Fruit fly (Drosophila melanogaster) whole organism, wandering third instar larva: ENCODE measurements around the gene f.
A peak's percentile ranks its signal among the peaks of the same experiment; 100 is the strongest.

Experiments used
- Abd-B ChIP-seq: fragments of >200 bp; optimal IDR thresholded peaks from 2 replicates; lab custom pipeline; 2017; ENCODE audit warnings: missing biosample characterization, missing genetic modification characterization
- CG32264 ChIP-seq: fragments of 200-800 bp; sonication (Bioruptor generic); optimal IDR thresholded peaks from 2 replicates; lab custom pipeline; 2016; ENCODE audit warnings: missing biosample characterization, missing genetic modification characterization
- CG9705 ChIP-seq: fragments of 200-800 bp; sonication (Bioruptor generic); optimal IDR thresholded peaks from 2 replicates; lab custom pipeline; 2018; ENCODE audit warnings: missing biosample characterization, mild to moderate bottlenecking, missing genetic modification characterization
- CrebA ChIP-seq: fragments of 200-800 bp; sonication (Bioruptor generic); optimal IDR thresholded peaks from 2 replicates; lab custom pipeline; 2016; ENCODE audit warnings: missing biosample characterization, mild to moderate bottlenecking, missing genetic modification characterization, borderline replicate concordance
- Dfd ChIP-seq: fragments of >200 bp; optimal IDR thresholded peaks from 2 replicates; lab custom pipeline; 2017; ENCODE audit warnings: missing biosample characterization, missing genetic modification characterization
- Dif ChIP-seq: fragments of 200-275, 200-300 bp; sonication (Bioruptor generic); optimal IDR thresholded peaks from 2 replicates; lab custom pipeline; 2018; ENCODE audit warnings: missing biosample characterization, missing genetic modification characterization; ENCODE audit not compliant: partially characterized antibody
- GATAd ChIP-seq: sonication (Bioruptor generic); optimal IDR thresholded peaks from 2 replicates; lab custom pipeline; 2016; ENCODE audit warnings: missing biosample characterization, missing genetic modification characterization
- HLH106 ChIP-seq: fragments of 200-800 bp; optimal IDR thresholded peaks from 3 replicates; lab custom pipeline; 2019; ENCODE audit warnings: missing biosample characterization, mild to moderate bottlenecking, missing genetic modification characterization, moderate library complexity
- Hnf4 ChIP-seq: fragments of 200-800 bp; sonication (Bioruptor generic); optimal IDR thresholded peaks from 2 replicates; lab custom pipeline; 2016; ENCODE audit warnings: missing biosample characterization, mild to moderate bottlenecking, missing genetic modification characterization
- Hr78 ChIP-seq: fragments of >200 bp; optimal IDR thresholded peaks from 2 replicates; lab custom pipeline; 2017; ENCODE audit warnings: missing biosample characterization, missing genetic modification characterization
- Hr83 ChIP-seq: fragments of 200-300 bp; sonication (Bioruptor generic); optimal IDR thresholded peaks from 2 replicates; lab custom pipeline; 2016; ENCODE audit warnings: missing biosample characterization, mild to moderate bottlenecking, missing genetic modification characterization, moderate library complexity; ENCODE audit not compliant: poor library complexity, severe bottlenecking
- Jra ChIP-seq: sonication (Bioruptor generic); optimal IDR thresholded peaks from 2 replicates; lab custom pipeline; 2016; ENCODE audit warnings: missing biosample characterization, missing genetic modification characterization
- Mio ChIP-seq: sonication (Bioruptor generic); optimal IDR thresholded peaks from 2 replicates; lab custom pipeline; 2016; ENCODE audit warnings: missing biosample characterization, missing genetic modification characterization
- Myc ChIP-seq: fragments of >200 bp; optimal IDR thresholded peaks from 2 replicates; lab custom pipeline; 2017
- N ChIP-seq: fragments of >200 bp; optimal IDR thresholded peaks from 2 replicates; lab custom pipeline; 2018; ENCODE audit warnings: missing biosample characterization, missing external identifiers, missing genetic modification characterization
- OdsH ChIP-seq: fragments of 200-800 bp; sonication (Bioruptor generic); optimal IDR thresholded peaks from 2 replicates; lab custom pipeline; 2016; ENCODE audit warnings: missing biosample characterization, mild to moderate bottlenecking, missing genetic modification characterization
- Rel ChIP-seq, 2 experiments: fragments of 200-800 bp; sonication (Bioruptor generic) in 1 of 2; optimal IDR thresholded peaks; 2 replicates in 1 of 2; 3 replicates in 1 of 2; lab custom pipeline; 2016 to 2019; ENCODE audit warnings: mild to moderate bottlenecking in 2 of 2, missing biosample characterization in 2 of 2, missing genetic modification characterization in 2 of 2, moderate library complexity in 1 of 2
- Sp1 ChIP-seq: fragments of 200-800 bp; sonication (Bioruptor generic); optimal IDR thresholded peaks from 3 replicates; lab custom pipeline; 2019; ENCODE audit warnings: missing biosample characterization, mild to moderate bottlenecking, missing genetic modification characterization, moderate library complexity
- Vsx2 ChIP-seq: fragments of 200-300, 225-300 bp; sonication (Bioruptor generic); optimal IDR thresholded peaks from 2 replicates; lab custom pipeline; 2018; ENCODE audit warnings: missing biosample characterization, missing genetic modification characterization; ENCODE audit not compliant: partially characterized antibody
- br ChIP-seq: fragments of 200-800 bp; sonication (Bioruptor generic); optimal IDR thresholded peaks from 2 replicates; lab custom pipeline; 2016; ENCODE audit warnings: missing biosample characterization, missing genetic modification characterization
- brk ChIP-seq: fragments of 200-800 bp; sonication (Bioruptor generic); optimal IDR thresholded peaks from 2 replicates; lab custom pipeline; 2016; ENCODE audit warnings: missing biosample characterization, mild to moderate bottlenecking, missing genetic modification characterization
- dl ChIP-seq, 2 experiments: fragments of 175-275, 200-275 bp in 1 of 2; fragments of 200-275 bp in 1 of 2; sonication (Bioruptor generic); optimal IDR thresholded peaks; lab custom pipeline; 2018; ENCODE audit warnings: mild to moderate bottlenecking in 2 of 2, missing biosample characterization in 2 of 2, missing genetic modification characterization in 2 of 2, moderate library complexity in 2 of 2; ENCODE audit not compliant: partially characterized antibody in 2 of 2, insufficient read depth in 1 of 2
- dmrt93B ChIP-seq: fragments of 200-800 bp; sonication (Bioruptor generic); optimal IDR thresholded peaks from 2 replicates; lab custom pipeline; 2018; ENCODE audit warnings: missing biosample characterization, mild to moderate bottlenecking, missing genetic modification characterization
- dsf ChIP-seq: sonication (Bioruptor generic); optimal IDR thresholded peaks from 2 replicates; lab custom pipeline; 2016; ENCODE audit warnings: missing biosample characterization, missing genetic modification characterization, borderline replicate concordance
- ey ChIP-seq: fragments of 200-800 bp; sonication (Bioruptor generic); optimal IDR thresholded peaks from 2 replicates; lab custom pipeline; 2016; ENCODE audit warnings: missing biosample characterization, missing genetic modification characterization
- foxo ChIP-seq, 2 experiments: fragments of 200-800 bp; sonication (Bioruptor generic); optimal IDR thresholded peaks; 2 replicates in 1 of 2; 3 replicates in 1 of 2; lab custom pipeline; 2016 to 2017; ENCODE audit warnings: missing biosample characterization in 2 of 2, missing genetic modification characterization in 2 of 2
- fru ChIP-seq: fragments of 200-800 bp; sonication (Bioruptor generic); optimal IDR thresholded peaks from 3 replicates; lab custom pipeline; 2016; ENCODE audit warnings: missing biosample characterization, mild to moderate bottlenecking, missing genetic modification characterization
- h ChIP-seq: fragments of 200-800 bp; sonication (Bioruptor generic); optimal IDR thresholded peaks from 3 replicates; lab custom pipeline; 2016; ENCODE audit warnings: missing biosample characterization, mild to moderate bottlenecking, missing genetic modification characterization
- jim ChIP-seq: fragments of 175-275, 200-325 bp; sonication (Bioruptor generic); optimal IDR thresholded peaks from 2 replicates; lab custom pipeline; 2016; ENCODE audit warnings: missing biosample characterization, mild to moderate bottlenecking, missing genetic modification characterization
- lola ChIP-seq: fragments of >200 bp; optimal IDR thresholded peaks from 2 replicates; lab custom pipeline; 2017; ENCODE audit warnings: missing biosample characterization, missing genetic modification characterization
- pan ChIP-seq: fragments of >200 bp; optimal IDR thresholded peaks from 2 replicates; lab custom pipeline; 2017
- psq ChIP-seq: fragments of 200-800 bp; sonication (Bioruptor generic); optimal IDR thresholded peaks from 3 replicates; lab custom pipeline; 2017; ENCODE audit warnings: missing biosample characterization, mild to moderate bottlenecking, missing genetic modification characterization, moderate library complexity
- rgr ChIP-seq: fragments of 200-800 bp; sonication (Bioruptor generic); optimal IDR thresholded peaks from 3 replicates; lab custom pipeline; 2016; ENCODE audit warnings: missing biosample characterization, mild to moderate bottlenecking, missing genetic modification characterization
- sage ChIP-seq: fragments of 200-800 bp; sonication (Bioruptor generic); optimal IDR thresholded peaks from 2 replicates; lab custom pipeline; 2016; ENCODE audit warnings: missing biosample characterization, mild to moderate bottlenecking, missing genetic modification characterization
- sv ChIP-seq: fragments of 200-800 bp; sonication (Bioruptor generic); optimal IDR thresholded peaks from 3 replicates; lab custom pipeline; 2016; ENCODE audit warnings: missing biosample characterization, missing genetic modification characterization
- tai ChIP-seq: sonication (Bioruptor generic); optimal IDR thresholded peaks from 2 replicates; lab custom pipeline; 2016; ENCODE audit warnings: missing biosample characterization, missing genetic modification characterization
- usp ChIP-seq: fragments of >200 bp; optimal IDR thresholded peaks from 2 replicates; lab custom pipeline; 2017; ENCODE audit warnings: missing biosample characterization, missing genetic modification characterization
- woc ChIP-seq: sonication (Bioruptor generic); optimal IDR thresholded peaks from 2 replicates; lab custom pipeline; 2016; ENCODE audit warnings: missing biosample characterization, mild to moderate bottlenecking, missing genetic modification characterization

The f gene

dm6 chrX:17298900-17299836 is 66.4 kb downstream of the f start:
- TF ChIP-seq Abd-B (GFP tag; lab: Kevin White, UChicago): no peak
- peak; percentile 10 for TF ChIP-seq sage
- TF ChIP-seq ey: peak; percentile 78
- peak; percentile 78 for TF ChIP-seq br
- peak; percentile 57 for TF ChIP-seq woc
- TF ChIP-seq Dfd (GFP tag; lab: Kevin White, UChicago): no peak
- TF ChIP-seq dmrt93B (GFP tag; lab: Kevin White, UChicago): peak; percentile 61
- no peak for TF ChIP-seq lola (GFP tag; lab: Kevin White, UChicago)
- TF ChIP-seq fru (GFP tag; lab: Kevin White, UChicago): peak; percentile 77
- TF ChIP-seq CG9705 (GFP tag; lab: Kevin White, UChicago): peak; percentile 45
- peak; percentile 67 for TF ChIP-seq h (GFP tag; lab: Kevin White, UChicago)
- TF ChIP-seq Vsx2 (GFP tag; lab: Kevin White, UChicago): no peak
- TF ChIP-seq tai: peak; percentile 32
- no peak for TF ChIP-seq dl (GFP tag; optimal IDR thresholded peaks at IDR 0.05; lab: Kevin White, UChicago; ENCODE audit: insufficient read depth in 1 of 2, partially characterized antibody in 2 of 2)
- no peak for TF ChIP-seq Dif (GFP tag; lab: Kevin White, UChicago)
- TF ChIP-seq Hnf4 (GFP tag; lab: Kevin White, UChicago): peak; percentile 73
- no peak for TF ChIP-seq N
- no peak for TF ChIP-seq Mio (GFP tag; lab: Kevin White, UChicago)
- no peak for TF ChIP-seq pan (lab: Kevin White, UChicago)
- peak; percentile 64 for TF ChIP-seq Sp1 (GFP tag; lab: Kevin White, UChicago)
- TF ChIP-seq CrebA (GFP tag; lab: Kevin White, UChicago): no peak
- TF ChIP-seq rgr (GFP tag; lab: Kevin White, UChicago): peak; percentile 74
- peak; percentile 56 for TF ChIP-seq psq (GFP tag; lab: Kevin White, UChicago)
- TF ChIP-seq HLH106 (tag; lab: Kevin White, UChicago): peak; percentile 78
- TF ChIP-seq GATAd (GFP tag; lab: Kevin White, UChicago): no peak
- TF ChIP-seq foxo (GFP tag; optimal IDR thresholded peaks at IDR 0.05; lab: Kevin White, UChicago): peak in 1 of 2 experiments; percentile 77
- TF ChIP-seq OdsH: peak; percentile 61
- no peak for TF ChIP-seq Hr78 (GFP tag; lab: Kevin White, UChicago)
- no peak for TF ChIP-seq Rel (GFP tag; optimal IDR thresholded peaks at IDR 0.05; lab: Kevin White, UChicago)
- peak; percentile 3 for TF ChIP-seq Rel (tag; optimal IDR thresholded peaks at IDR 0.05; lab: Kevin White, UChicago)
- TF ChIP-seq sv (GFP tag; lab: Kevin White, UChicago): peak; percentile 60
- no peak for TF ChIP-seq Jra (GFP tag; lab: Kevin White, UChicago)
- peak; percentile 24 for TF ChIP-seq CG32264 (GFP tag; lab: Kevin White, UChicago)
- no peak for TF ChIP-seq Hr83
- no peak for TF ChIP-seq usp (GFP tag; lab: Kevin White, UChicago)
- peak; percentile 49 for TF ChIP-seq brk (GFP tag; lab: Kevin White, UChicago)
- no peak for TF ChIP-seq jim (GFP tag; lab: Kevin White, UChicago)
- TF ChIP-seq Myc (lab: Kevin White, UChicago): no peak
- TF ChIP-seq dsf (GFP tag; lab: Kevin White, UChicago): no peak

dm6 chrX:17300609-17301208 is 68.0 kb downstream of the f start:
- TF ChIP-seq ey (peak; percentile 67), CrebA (GFP tag; lab: Kevin White, UChicago) (no peak), brk (GFP tag; lab: Kevin White, UChicago) (no peak), pan (lab: Kevin White, UChicago) (no peak), woc (peak; percentile 60), jim (GFP tag; lab: Kevin White, UChicago) (no peak), Rel (GFP tag; optimal IDR thresholded peaks at IDR 0.05; lab: Kevin White, UChicago) (no peak), Rel (tag; optimal IDR thresholded peaks at IDR 0.05; lab: Kevin White, UChicago) (no peak), dmrt93B (GFP tag; lab: Kevin White, UChicago) (peak; percentile 70), h (GFP tag; lab: Kevin White, UChicago) (peak; percentile 74), HLH106 (tag; lab: Kevin White, UChicago) (peak; percentile 80), psq (GFP tag; lab: Kevin White, UChicago) (peak; percentile 38), Vsx2 (GFP tag; lab: Kevin White, UChicago) (no peak), Myc (lab: Kevin White, UChicago) (no peak), br (peak; percentile 37), Dfd (GFP tag; lab: Kevin White, UChicago) (no peak), OdsH (peak; percentile 18), rgr (GFP tag; lab: Kevin White, UChicago) (peak; percentile 18), Hnf4 (GFP tag; lab: Kevin White, UChicago) (no peak), Mio (GFP tag; lab: Kevin White, UChicago) (no peak), CG32264 (GFP tag; lab: Kevin White, UChicago) (no peak), Jra (GFP tag; lab: Kevin White, UChicago) (no peak), foxo (GFP tag; optimal IDR thresholded peaks at IDR 0.05; lab: Kevin White, UChicago) (peak in 1 of 2 experiments; percentile 82), Abd-B (GFP tag; lab: Kevin White, UChicago) (no peak), fru (GFP tag; lab: Kevin White, UChicago) (peak; percentile 83), Hr78 (GFP tag; lab: Kevin White, UChicago) (no peak), Sp1 (GFP tag; lab: Kevin White, UChicago) (peak; percentile 59), CG9705 (GFP tag; lab: Kevin White, UChicago) (peak; percentile 45), sv (GFP tag; lab: Kevin White, UChicago) (no peak), Hr83 (no peak)
